Fruit fly (Drosophila melanogaster): ENCODE data around the gene CG13310.

CG13310 gene

dm6 chr3L:8841757-8842156 lies 41.4 kb upstream of the CG13310 start (continued):
- TF ChIP-seq Fer2 (tag; optimal IDR thresholded peaks at IDR 0.05): peak; percentile 61
- peak; percentile 35; the same call in 1 of the 3 replicates for TF ChIP-seq jigr1 (GFP tag; IDR thresholded peaks at IDR 0.05)
- TF ChIP-seq CG7372 (GFP tag; IDR thresholded peaks at IDR 0.05): peak; percentile 73
- TF ChIP-seq sob (GFP tag; IDR thresholded peaks at IDR 0.05): peak; percentile 79
- TF ChIP-seq CG9932 (GFP tag; IDR thresholded peaks at IDR 0.05): peak; percentile 57
- TF ChIP-seq CG10366 (GFP tag; IDR thresholded peaks at IDR 0.05): peak; percentile 72
- TF ChIP-seq Sry-β (GFP tag; optimal IDR thresholded peaks at IDR 0.05): no peak
- TF ChIP-seq twi (tag; optimal IDR thresholded peaks at IDR 0.05): peak; percentile 42
- TF ChIP-seq Bdp1 (GFP tag; optimal IDR thresholded peaks at IDR 0.05): peak; percentile 25

dm6 chr3L:8839563-8840425 lies 39.5 kb upstream of the CG13310 start:
- TF ChIP-seq CG17385 (GFP tag; optimal IDR thresholded peaks at IDR 0.05) (no peak), CG17612 (GFP tag; IDR thresholded peaks at IDR 0.05) (no peak), caup (GFP tag; optimal IDR thresholded peaks at IDR 0.05; ENCODE audit: severe bottlenecking) (no peak), zf30C (GFP tag; optimal IDR thresholded peaks at IDR 0.05) (no peak), Lhr (GFP tag; optimal IDR thresholded peaks at IDR 0.05) (no peak), slbo (GFP tag; IDR thresholded peaks at IDR 0.05) (no peak), Taf1 (GFP tag; IDR thresholded peaks at IDR 0.05) (no peak), CG4820 (GFP tag; optimal IDR thresholded peaks at IDR 0.05) (peak; percentile 19), CG7928 (GFP tag; optimal IDR thresholded peaks at IDR 0.05) (no peak), CG12769 (tag; optimal IDR thresholded peaks at IDR 0.05) (no peak), CG32532 (GFP tag; IDR thresholded peaks at IDR 0.05) (no peak), chinmo (GFP tag; IDR thresholded peaks at IDR 0.05; ENCODE audit: partially characterized antibody) (no peak), toy (GFP tag; IDR thresholded peaks at IDR 0.05) (no peak), CG31388 (GFP tag; optimal IDR thresholded peaks at IDR 0.05) (no peak), CG15601 (tag; optimal IDR thresholded peaks at IDR 0.05) (peak; percentile 5), dpn (GFP tag; optimal IDR thresholded peaks at IDR 0.05) (no peak), CoRest (tag; optimal IDR thresholded peaks at IDR 0.05) (no peak), CG12744 (GFP tag; optimal IDR thresholded peaks at IDR 0.05) (no peak), CG12219 (GFP tag; optimal IDR thresholded peaks at IDR 0.05) (no peak), Fer2 (tag; optimal IDR thresholded peaks at IDR 0.05) (no peak), CG16863 (GFP tag; optimal IDR thresholded peaks at IDR 0.05) (no peak), Sox102F (GFP tag; optimal IDR thresholded peaks at IDR 0.05) (no peak), sisA (GFP tag; IDR thresholded peaks at IDR 0.05) (no peak), CG30431 (GFP tag; optimal IDR thresholded peaks at IDR 0.05) (no peak), btn (GFP tag; optimal IDR thresholded peaks at IDR 0.05) (no peak), CG11398 (GFP tag; optimal IDR thresholded peaks at IDR 0.05) (no peak), CG6683 (GFP tag; optimal IDR thresholded peaks at IDR 0.05) (no peak), ab (GFP tag; optimal IDR thresholded peaks at IDR 0.05) (no peak), CG33213 (GFP tag; optimal IDR thresholded peaks at IDR 0.05) (no peak), cg (GFP tag; optimal IDR thresholded peaks at IDR 0.05) (peak; percentile 57), slp2 (GFP tag; optimal IDR thresholded peaks at IDR 0.05) (no peak), Asciz (GFP tag; optimal IDR thresholded peaks at IDR 0.05) (no peak), CG1603 (tag; optimal IDR thresholded peaks at IDR 0.05) (no peak), Side (GFP tag; optimal IDR thresholded peaks at IDR 0.05) (no peak), D19B (GFP tag; optimal IDR thresholded peaks at IDR 0.05) (peak; percentile 63), CG9437 (GFP tag; optimal IDR thresholded peaks at IDR 0.05) (no peak), CG14667 (GFP tag; IDR thresholded peaks at IDR 0.05) (no peak), fd3F (GFP tag; optimal IDR thresholded peaks at IDR 0.05) (no peak), CG12659 (GFP tag; optimal IDR thresholded peaks at IDR 0.05) (no peak), mam (GFP tag; optimal IDR thresholded peaks at IDR 0.05) (no peak)

All from whole organism, embryonic.